Worm (Caenorhabditis elegans) whole organism, young adult: ENCODE data around the gene C36A4.10.
"Not testable (repeated sequence)": the region's sequence is repeated elsewhere in the genome, so short reads cannot be mapped to it uniquely, and the experiment has no call there.

Experiments used
- B0019.2 ChIP-seq: fragments of 200-800 bp; sonication (Bioruptor generic); conservative IDR thresholded peaks from 2 replicates; pipeline ENCODE4 v1.3.6; 2022; ENCODE audit warnings: missing genetic modification reagents, missing genetic modification characterization, missing compliant biosample characterization
- C17E4.6 ChIP-seq: fragments of 200-800 bp; sonication (Bioruptor generic); IDR thresholded peaks from 2 replicates; pipeline ENCODE4 v1.3.6; 2022; ENCODE audit warnings: missing genetic modification reagents, missing genetic modification characterization, missing compliant biosample characterization
- D2030.7 ChIP-seq: fragments of 200-800 bp; sonication (Bioruptor generic); IDR thresholded peaks from 2 replicates; pipeline ENCODE4 v1.3.6; 2022; ENCODE audit warnings: missing genetic modification reagents, missing genetic modification characterization, missing compliant biosample characterization
- F33H1.4 ChIP-seq: fragments of 200-800 bp; sonication (Bioruptor generic); IDR thresholded peaks from 2 replicates; pipeline ENCODE4 v1.3.6; 2022; ENCODE audit warnings: missing genetic modification reagents, missing genetic modification characterization, missing compliant biosample characterization
- Y53G8AR.9 ChIP-seq: fragments of 200-800 bp; sonication (Bioruptor generic); conservative IDR thresholded peaks from 2 replicates; pipeline ENCODE4 v1.3.6; 2022; ENCODE audit warnings: missing genetic modification reagents, missing genetic modification characterization, missing compliant biosample characterization
- Y79H2A.3 ChIP-seq: fragments of 200-800 bp; sonication (Bioruptor generic); conservative IDR thresholded peaks from 2 replicates; pipeline ENCODE4 v1.3.6; 2022; ENCODE audit warnings: missing genetic modification reagents, missing genetic modification characterization, missing compliant biosample characterization
- Y95B8A.8 ChIP-seq: fragments of 200-800 bp; sonication (Bioruptor generic); IDR thresholded peaks from 2 replicates; pipeline ENCODE4 v1.3.6; 2022; ENCODE audit warnings: missing genetic modification reagents, missing genetic modification characterization, missing compliant biosample characterization
- aptf-3 ChIP-seq: fragments of 200-800 bp; sonication (Bioruptor generic); IDR thresholded peaks from 2 replicates; pipeline ENCODE4 v1.3.6; 2022; ENCODE audit warnings: missing genetic modification characterization, missing compliant biosample characterization
- attf-6 ChIP-seq: fragments of 200-800 bp; sonication (Bioruptor generic); IDR thresholded peaks from 2 replicates; pipeline ENCODE4 v1.3.6; 2022; ENCODE audit warnings: missing genetic modification reagents, missing genetic modification characterization, missing compliant biosample characterization
- cebp-1 ChIP-seq, 2 experiments: fragments of 200-800 bp in 1 of 2; sonication (Bioruptor generic) in 1 of 2; sonication (generic microtip) in 1 of 2; IDR thresholded peaks in 1 of 2; optimal IDR thresholded peaks in 1 of 2; 2 replicates each; pipeline versions ENCODE4 v1.3.6 to Lab custom; 2017 to 2022; ENCODE audit warnings: missing compliant biosample characterization in 2 of 2, missing genetic modification characterization in 2 of 2, mild to moderate bottlenecking in 1 of 2, missing genetic modification reagents in 1 of 2, moderate library complexity in 1 of 2
- ceh-40 ChIP-seq: fragments of 200-800 bp; sonication (Bioruptor generic); IDR thresholded peaks from 2 replicates; pipeline ENCODE4 v1.3.6; 2022; ENCODE audit warnings: missing genetic modification characterization, missing compliant biosample characterization
- ceh-58 ChIP-seq: fragments of 200-800 bp; sonication (Bioruptor generic); IDR thresholded peaks from 2 replicates; pipeline ENCODE4 v1.3.6; 2022; ENCODE audit warnings: missing genetic modification characterization, missing compliant biosample characterization
- ceh-91 ChIP-seq: fragments of 200-800 bp; sonication (Bioruptor generic); IDR thresholded peaks from 2 replicates; pipeline ENCODE4 v1.3.6; 2022; ENCODE audit warnings: missing genetic modification reagents, missing genetic modification characterization, missing compliant biosample characterization
- dox-1 ChIP-seq: fragments of 200-800 bp; sonication (Bioruptor generic); IDR thresholded peaks from 2 replicates; pipeline ENCODE4 v1.3.6; 2022; ENCODE audit warnings: missing genetic modification reagents, missing genetic modification characterization, missing compliant biosample characterization
- efl-1 ChIP-seq: fragments of 150-350 bp; optimal IDR thresholded peaks from 2 replicates; lab custom pipeline; 2014; ENCODE audit warnings: missing biosample characterization, missing genetic modification reagents, missing genetic modification characterization
- egl-44 ChIP-seq: fragments of 200-800 bp; sonication (Bioruptor generic); IDR thresholded peaks from 2 replicates; pipeline ENCODE4 v1.3.6; 2022; ENCODE audit warnings: missing genetic modification reagents, missing genetic modification characterization, missing compliant biosample characterization
- egrh-3 ChIP-seq: fragments of 200-800 bp; sonication (Bioruptor generic); IDR thresholded peaks from 2 replicates; pipeline ENCODE4 v1.3.6; 2022; ENCODE audit warnings: missing genetic modification reagents, missing genetic modification characterization, missing compliant biosample characterization
- ekl-4 ChIP-seq: fragments of 200-800 bp; sonication (Bioruptor generic); IDR thresholded peaks from 2 replicates; pipeline ENCODE4 v1.3.6; 2022; ENCODE audit warnings: missing genetic modification reagents, missing genetic modification characterization, missing compliant biosample characterization
- hmg-1.2 ChIP-seq: fragments of 200-800 bp; sonication (Bioruptor generic); IDR thresholded peaks from 2 replicates; pipeline ENCODE4 v1.3.6; 2022; ENCODE audit warnings: missing genetic modification reagents, missing genetic modification characterization, missing compliant biosample characterization
- hsf-1 ChIP-seq: fragments of 200-800 bp; sonication (Bioruptor generic); IDR thresholded peaks from 2 replicates; pipeline ENCODE4 v1.3.6; 2022; ENCODE audit warnings: missing genetic modification reagents, missing genetic modification characterization, missing compliant biosample characterization
- lin-26 ChIP-seq: fragments of 200-800 bp; sonication (Bioruptor generic); IDR thresholded peaks from 2 replicates; pipeline ENCODE4 v1.3.6; 2022; ENCODE audit warnings: missing genetic modification reagents, missing genetic modification characterization, missing compliant biosample characterization
- lsl-1 ChIP-seq: fragments of 200-800 bp; sonication (Bioruptor generic); optimal IDR thresholded peaks from 2 replicates; lab custom pipeline; 2018; ENCODE audit warnings: mild to moderate bottlenecking, missing genetic modification characterization, moderate library complexity, missing compliant biosample characterization
- madf-3 ChIP-seq: fragments of 200-800 bp; sonication (Bioruptor generic); IDR thresholded peaks from 2 replicates; pipeline ENCODE4 v1.3.6; 2022; ENCODE audit warnings: missing genetic modification reagents, missing genetic modification characterization, missing compliant biosample characterization
- madf-6 ChIP-seq: fragments of 200-800 bp; sonication (Bioruptor generic); IDR thresholded peaks from 2 replicates; pipeline ENCODE4 v1.3.6; 2022; ENCODE audit warnings: missing genetic modification reagents, missing genetic modification characterization, missing compliant biosample characterization
- madf-8 ChIP-seq: fragments of 200-800 bp; sonication (Bioruptor generic); conservative IDR thresholded peaks from 2 replicates; pipeline ENCODE4 v1.3.6; 2022; ENCODE audit warnings: missing genetic modification reagents, missing genetic modification characterization, missing compliant biosample characterization
- mcd-1 ChIP-seq: fragments of 200-800 bp; sonication (Bioruptor generic); IDR thresholded peaks from 2 replicates; pipeline ENCODE4 v1.3.6; 2022; ENCODE audit warnings: missing genetic modification reagents, missing genetic modification characterization, missing compliant biosample characterization
- pbrm-1 ChIP-seq: fragments of 200-800 bp; sonication (Bioruptor generic); IDR thresholded peaks from 2 replicates; pipeline ENCODE4 v1.3.6; 2022; ENCODE audit warnings: missing genetic modification reagents, missing genetic modification characterization, missing compliant biosample characterization
- rcor-1 ChIP-seq: fragments of 200-800 bp; sonication (Bioruptor generic); IDR thresholded peaks from 2 replicates; pipeline ENCODE4 v1.3.6; 2022; ENCODE audit warnings: missing genetic modification reagents, missing genetic modification characterization, missing compliant biosample characterization
- snpc-3.4 ChIP-seq: sonication (generic microtip); optimal IDR thresholded peaks from 2 replicates; lab custom pipeline; 2017; ENCODE audit warnings: missing genetic modification characterization, mild to moderate bottlenecking, missing compliant biosample characterization, antibody characterized with exemption, moderate library complexity, missing genotype, missing genetic modification reagents
- tlf-1 ChIP-seq: fragments of 200-800 bp; sonication (Bioruptor generic); optimal IDR thresholded peaks from 2 replicates; lab custom pipeline; 2018; ENCODE audit warnings: mild to moderate bottlenecking, missing genetic modification characterization, missing compliant biosample characterization
- unc-130 ChIP-seq: sonication (generic microtip); optimal IDR thresholded peaks from 2 replicates; lab custom pipeline; 2016; ENCODE audit warnings: missing genetic modification reagents, missing genetic modification characterization, missing compliant biosample characterization
- xnd-1 ChIP-seq: sonication (generic microtip); optimal IDR thresholded peaks from 2 replicates; lab custom pipeline; 2016; ENCODE audit warnings: missing genotype, missing genetic modification reagents, missing genetic modification characterization, missing compliant biosample characterization
- ztf-25 ChIP-seq: fragments of 200-800 bp; sonication (Bioruptor generic); IDR thresholded peaks from 2 replicates; pipeline ENCODE4 v1.3.6; 2022; ENCODE audit warnings: missing genetic modification reagents, missing genetic modification characterization, missing compliant biosample characterization

The C36A4.10 gene

DNA sequence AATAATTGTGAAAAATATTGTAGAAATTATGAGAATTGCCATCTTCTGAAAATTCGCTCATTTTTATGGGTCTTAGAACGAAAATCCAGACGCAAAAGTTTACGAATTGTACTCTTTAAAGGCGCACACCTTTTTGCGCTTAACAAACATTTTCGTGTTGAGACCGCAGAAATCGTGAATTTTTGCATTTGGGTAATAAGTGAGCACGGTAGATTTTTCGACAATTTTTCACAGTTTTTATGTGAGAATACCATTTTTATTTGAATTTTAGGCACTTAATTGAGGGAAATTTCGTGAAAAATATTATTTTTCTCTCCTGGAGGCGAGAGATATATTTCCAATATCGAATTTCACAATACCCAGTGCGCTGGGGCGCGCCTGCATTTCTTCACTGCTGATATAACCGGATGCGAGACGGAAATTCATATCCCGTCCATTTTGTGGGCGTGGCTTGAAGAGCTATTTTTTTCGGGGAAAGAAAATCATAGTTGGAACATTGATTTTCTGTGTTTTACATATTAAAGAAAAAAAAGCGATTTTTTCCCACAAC, 20.8 kb upstream of the C36A4.10 start, which contains the start of gene cyp-25A4:
Gene cyp-25A4, minus strand, starts transcription at position 51 of the 550 bp plus-strand sequence.
- peak; percentile 75 for TF ChIP-seq mcd-1 (GFP tag; lab: Robert Waterston, UW)
- peak; percentile 83 for TF ChIP-seq cebp-1 (GFP tag; IDR thresholded peaks at IDR 0.05; lab: Robert Waterston, UW)
- peak; percentile 75 for TF ChIP-seq cebp-1 (tag; optimal IDR thresholded peaks at IDR 0.05; lab: Kevin White, UChicago)
- peak; percentile 54; the same call in 1 of the 2 replicates for TF ChIP-seq hmg-1.2 (GFP tag; lab: Robert Waterston, UW)

DNA sequence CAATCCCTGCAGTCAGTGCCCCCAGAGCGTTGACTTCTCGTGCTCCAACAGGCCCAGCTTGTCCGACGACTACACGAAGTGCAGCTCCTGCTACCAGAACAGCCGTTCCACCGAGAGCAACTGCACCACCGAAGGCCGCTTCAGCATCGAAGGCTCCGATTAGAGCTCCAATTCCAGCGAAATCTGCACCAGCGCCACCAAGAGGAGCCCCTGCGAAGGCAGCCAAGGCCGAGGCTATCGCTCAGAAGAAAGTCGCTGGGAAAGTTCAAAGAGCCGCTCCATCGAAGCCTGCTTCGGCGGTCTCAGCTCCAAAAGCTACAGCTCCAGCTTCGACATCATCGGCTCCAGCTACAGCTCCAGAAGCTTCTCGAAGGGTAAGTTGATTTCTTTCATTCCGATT, 14.4 kb upstream of the C36A4.10 start:
- TF ChIP-seq egrh-3 (GFP tag; lab: Robert Waterston, UW), result peak; percentile 83
- TF ChIP-seq Y53G8AR.9, result peak; percentile 25; the same call in 1 of the 2 replicates

DNA sequence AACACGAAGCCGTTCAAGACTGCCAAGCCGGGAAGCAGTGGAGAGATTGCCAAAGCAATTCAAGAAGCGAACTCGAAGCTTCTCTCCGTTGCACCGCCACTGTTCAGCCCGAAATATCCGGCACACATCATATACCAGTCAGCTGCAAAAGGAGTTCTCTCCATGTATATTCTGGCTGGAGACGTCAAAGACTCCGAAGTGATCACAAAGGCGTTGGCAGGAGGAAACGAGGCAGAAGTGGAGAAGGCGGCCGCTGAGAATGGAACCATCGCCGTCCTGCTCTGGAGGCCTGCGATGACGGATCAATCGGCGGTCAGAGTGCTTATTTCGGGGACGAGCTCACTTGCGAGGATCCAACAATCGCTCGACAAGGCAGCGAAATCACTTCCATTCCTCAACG, 13.9 kb upstream of the C36A4.10 start:
- TF ChIP-seq hsf-1 (peak; percentile 19; the same call in 1 of the 2 replicates), egl-44 (GFP tag; lab: Robert Waterston, UW) (0 out of 2 replicates have a peak, but pooled peaks have one; percentile 10), Y95B8A.8 (GFP tag; lab: Robert Waterston, UW) (0 out of 2 replicates have a peak, but pooled peaks have one; percentile 6), madf-6 (GFP tag; lab: Robert Waterston, UW) (peak; percentile 53), madf-3 (0 out of 2 replicates have a peak, but pooled peaks have one; percentile 69), lin-26 (peak; percentile 6; the same call in 1 of the 2 replicates)

DNA sequence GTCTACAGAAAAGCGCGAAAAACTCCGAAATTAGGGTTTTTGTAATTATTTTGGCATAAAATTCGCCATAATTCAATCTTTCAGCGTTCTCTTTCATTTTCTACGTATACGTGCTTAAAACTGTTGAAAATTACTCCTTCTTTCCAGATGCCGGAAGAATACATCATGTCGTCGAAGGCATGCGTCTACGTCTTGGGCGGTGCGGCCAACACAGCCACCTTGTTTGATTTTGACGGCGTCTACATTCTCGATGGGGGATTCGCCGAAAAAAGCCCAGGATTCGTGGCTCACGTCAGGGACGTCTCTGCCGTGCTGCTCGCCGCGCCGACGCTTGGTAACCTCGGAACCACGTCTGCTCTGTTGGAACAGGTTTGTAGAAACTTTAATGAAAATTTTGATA, 13.5 kb upstream of the C36A4.10 start, which contains the start of gene maph-1.3:
Gene maph-1.3, plus strand, starts transcription at position 148 of the 400 bp plus-strand sequence.
- not testable (repeated sequence) for TF ChIP-seq cebp-1 (GFP tag; IDR thresholded peaks at IDR 0.05; lab: Robert Waterston, UW)
- TF ChIP-seq cebp-1 (tag; optimal IDR thresholded peaks at IDR 0.05; lab: Kevin White, UChicago) (peak; percentile 12), B0019.2 (peak; percentile 41; the same call in 1 of the 2 replicates), dox-1 (GFP tag; lab: Robert Waterston, UW) (0 out of 2 replicates have a peak, but pooled peaks have one; percentile 6), madf-6 (GFP tag; lab: Robert Waterston, UW) (peak; percentile 65), aptf-3 (GFP tag; lab: Robert Waterston, UW) (0 out of 2 replicates have a peak, but pooled peaks have one; percentile 30), attf-6 (GFP tag; lab: Robert Waterston, UW) (peak; percentile 10; the same call in 1 of the 2 replicates), hsf-1 (peak; percentile 78), ztf-25 (GFP tag; lab: Robert Waterston, UW) (peak; percentile 38; the same call in 1 of the 2 replicates), Y95B8A.8 (GFP tag; lab: Robert Waterston, UW) (peak; percentile 85; the same call in 1 of the 2 replicates), F33H1.4 (GFP tag; lab: Robert Waterston, UW) (peak; percentile 16; the same call in 1 of the 2 replicates), ceh-58 (GFP tag; lab: Robert Waterston, UW) (0 out of 2 replicates have a peak, but pooled peaks have one; percentile 33), D2030.7 (GFP tag; lab: Robert Waterston, UW) (peak; percentile 33), lin-26 (peak; percentile 68), madf-3 (peak; percentile 61; the same call in 1 of the 2 replicates), C17E4.6 (GFP tag; lab: Robert Waterston, UW) (0 out of 2 replicates have a peak, but pooled peaks have one; percentile 16), ceh-40 (GFP tag; lab: Robert Waterston, UW) (peak; percentile 77), pbrm-1 (GFP tag; lab: Robert Waterston, UW) (0 out of 2 replicates have a peak, but pooled peaks have one; percentile 36), Y79H2A.3 (GFP tag; lab: Robert Waterston, UW) (peak; percentile 98)
- TF ChIP-seq, all 124 proteins: peak for 18; not testable (repeated sequence) for 106

DNA sequence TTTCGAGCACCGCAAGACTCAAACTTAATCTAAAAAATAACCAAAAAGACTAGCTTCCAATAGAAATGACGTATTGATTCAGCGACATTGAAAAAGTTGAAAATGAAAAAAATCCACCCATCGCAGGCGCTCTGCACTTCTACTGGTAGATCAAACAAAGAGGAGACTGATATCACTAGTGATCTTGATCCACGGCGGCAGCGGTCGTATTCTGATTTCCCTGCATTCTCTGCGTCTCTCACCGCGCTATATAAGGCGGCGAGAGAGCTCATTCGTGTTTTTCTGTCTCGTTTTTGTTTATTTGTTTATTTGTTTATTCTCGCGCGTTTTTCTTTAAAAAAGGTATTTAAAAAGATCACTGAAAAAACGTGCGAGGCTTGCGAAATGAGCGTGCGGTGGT, 12.9 kb upstream of the C36A4.10 start:
- peak; percentile 66; the same call in 1 of the 2 replicates for TF ChIP-seq C17E4.6 (GFP tag; lab: Robert Waterston, UW)
- TF ChIP-seq xnd-1 (tag; lab: Kevin White, UChicago), result peak; percentile 80
- TF ChIP-seq madf-3, result peak; percentile 85
- peak; percentile 42; the same call in 1 of the 2 replicates for TF ChIP-seq hmg-1.2 (GFP tag; lab: Robert Waterston, UW)
- peak; percentile 62; the same call in 1 of the 2 replicates for TF ChIP-seq B0019.2
- TF ChIP-seq efl-1, result peak; percentile 84
- peak; percentile 6 for TF ChIP-seq snpc-3.4 (tag; lab: Kevin White, UChicago)
- TF ChIP-seq rcor-1 (GFP tag; lab: Robert Waterston, UW), result peak; percentile 72
- TF ChIP-seq tlf-1 (GFP tag; lab: Kevin White, UChicago), result peak; percentile 2
- peak; percentile 82 for TF ChIP-seq hsf-1
- peak; percentile 42; the same call in 1 of the 2 replicates for TF ChIP-seq pbrm-1 (GFP tag; lab: Robert Waterston, UW)
- peak; percentile 81 for TF ChIP-seq D2030.7 (GFP tag; lab: Robert Waterston, UW)
- peak; percentile 87 for TF ChIP-seq madf-8
- TF ChIP-seq lsl-1 (GFP tag; lab: Kevin White, UChicago), result peak; percentile 53
- TF ChIP-seq F33H1.4 (GFP tag; lab: Robert Waterston, UW), result peak; percentile 70
- TF ChIP-seq madf-6 (GFP tag; lab: Robert Waterston, UW), result peak; percentile 97
- peak; percentile 80; the same call in 1 of the 2 replicates for TF ChIP-seq Y95B8A.8 (GFP tag; lab: Robert Waterston, UW)
- peak; percentile 84 for TF ChIP-seq ceh-91 (GFP tag; lab: Robert Waterston, UW)
- TF ChIP-seq unc-130 (GFP tag; lab: Kevin White, UChicago), result peak; percentile 6
- peak; percentile 72 for TF ChIP-seq dox-1 (GFP tag; lab: Robert Waterston, UW)
- TF ChIP-seq attf-6 (GFP tag; lab: Robert Waterston, UW), result 0 out of 2 replicates have a peak, but pooled peaks have one; percentile 32
- TF ChIP-seq ekl-4 (GFP tag; lab: Robert Waterston, UW), result peak; percentile 37; the same call in 1 of the 2 replicates
- peak; percentile 27; the same call in 1 of the 2 replicates for TF ChIP-seq mcd-1 (GFP tag; lab: Robert Waterston, UW)
- peak; percentile 81 for TF ChIP-seq Y53G8AR.9
